Worm (Caenorhabditis elegans) whole organism, young adult: ENCODE results near the gene gst-9.

Source experiments
- dpl-1 ChIP-seq: fragments of 150-350 bp; optimal IDR thresholded peaks from 2 replicates; lab custom pipeline; 2014; ENCODE audit warnings: missing biosample characterization, missing genetic modification reagents, missing genetic modification characterization
- gei-17 ChIP-seq: fragments of 200-800 bp; sonication (Bioruptor generic); optimal IDR thresholded peaks from 2 replicates; lab custom pipeline; 2018; ENCODE audit warnings: mild to moderate bottlenecking, missing genetic modification characterization, missing compliant biosample characterization
- unc-62 ChIP-seq: fragments of 150-350 bp; optimal IDR thresholded peaks from 2 replicates; lab custom pipeline; 2014; ENCODE audit warnings: missing biosample characterization, missing genetic modification reagents, missing genetic modification characterization

- TF ChIP-seq dpl-1 = no peak
- no peak for TF ChIP-seq unc-62 (GFP tag; lab: Kevin White, UChicago)
- TF ChIP-seq gei-17 (GFP tag; lab: Kevin White, UChicago) = no peak
Measured at ce11 chrII:4870691-4871090, 20.7 kb upstream of the gst-9 start, which contains the start of gene col-20.
